Fruit fly (Drosophila melanogaster) whole organism, embryonic: ENCODE results near the gene CG15570.
A peak's percentile ranks its signal among the peaks of the same experiment; 100 is the strongest.

Experiments
- Abd-B ChIP-seq: fragments of 200-800 bp; sonication (Bioruptor generic); optimal IDR thresholded peaks from 2 replicates; lab custom pipeline; 2018; ENCODE audit warnings: missing biosample characterization, mild to moderate bottlenecking, missing genetic modification characterization, moderate library complexity
- Antp ChIP-seq: fragments of 200-800 bp; sonication (Bioruptor generic); optimal IDR thresholded peaks from 3 replicates; lab custom pipeline; 2016; ENCODE audit warnings: missing biosample characterization, missing genetic modification characterization
- BEAF-32 ChIP-seq: fragments of 200-800 bp; sonication (Bioruptor generic); optimal IDR thresholded peaks from 3 replicates; lab custom pipeline; 2017; ENCODE audit warnings: missing biosample characterization, missing genetic modification characterization, mild to moderate bottlenecking, moderate library complexity, missing genetic modification reagents
- Blimp-1 ChIP-seq: fragments of 200-800 bp; sonication (Bioruptor generic); optimal IDR thresholded peaks from 3 replicates; lab custom pipeline; 2018; ENCODE audit warnings: missing biosample characterization, missing genetic modification characterization, mild to moderate bottlenecking, moderate library complexity, missing genetic modification reagents
- CG11093 ChIP-seq: fragments of 200-800 bp; sonication (Bioruptor generic); IDR thresholded peaks from 3 replicates; pipeline ENCODE4 v1.3.6; 2022; ENCODE audit warnings: missing biosample characterization, missing genetic modification characterization
- CG1792 ChIP-seq: fragments of 200-800 bp; sonication (Bioruptor generic); optimal IDR thresholded peaks from 2 replicates; lab custom pipeline; 2016; ENCODE audit warnings: missing biosample characterization, missing genetic modification characterization
- CG18619 ChIP-seq: fragments of 200-800 bp; sonication (Bioruptor generic); optimal IDR thresholded peaks from 3 replicates; lab custom pipeline; 2017; ENCODE audit warnings: missing biosample characterization, mild to moderate bottlenecking, missing genetic modification characterization
- CG18764 ChIP-seq: fragments of 200-800 bp; sonication (Bioruptor generic); optimal IDR thresholded peaks from 3 replicates; lab custom pipeline; 2016; ENCODE audit warnings: missing biosample characterization, missing genetic modification characterization
- CG32767 ChIP-seq: fragments of 200-800 bp; sonication (Bioruptor generic); IDR thresholded peaks from 2 replicates; pipeline ENCODE4 v1.3.6; 2022; ENCODE audit warnings: missing biosample characterization, missing genetic modification characterization
- CG4617 ChIP-seq: fragments of 200-800 bp; sonication (Bioruptor generic); optimal IDR thresholded peaks from 3 replicates; lab custom pipeline; 2016; ENCODE audit warnings: missing biosample characterization, missing genetic modification characterization, borderline replicate concordance
- CG4854 ChIP-seq: fragments of 200-800 bp; sonication (Bioruptor generic); optimal IDR thresholded peaks from 2 replicates; lab custom pipeline; 2016; ENCODE audit warnings: missing biosample characterization, missing genetic modification characterization, inconsistent platforms
- CG5180 ChIP-seq: fragments of 200-800 bp; sonication (Bioruptor generic); optimal IDR thresholded peaks from 3 replicates; lab custom pipeline; 2017; ENCODE audit warnings: missing biosample characterization, missing genetic modification characterization, mild to moderate bottlenecking, moderate library complexity, missing genetic modification reagents
- Dek ChIP-seq: fragments of 200-800 bp; sonication (Bioruptor generic); optimal IDR thresholded peaks from 3 replicates; lab custom pipeline; 2019; ENCODE audit warnings: missing biosample characterization, mild to moderate bottlenecking, missing genetic modification characterization, moderate library complexity
- Doc3 ChIP-seq: fragments of 200-800 bp; sonication (Bioruptor generic); IDR thresholded peaks from 3 replicates; pipeline ENCODE4 v1.3.6; 2022; ENCODE audit warnings: missing biosample characterization, missing genetic modification characterization; ENCODE audit not compliant: partially characterized antibody
- Fer1 ChIP-seq: fragments of 200-800 bp; sonication (Bioruptor generic); optimal IDR thresholded peaks from 2 replicates; lab custom pipeline; 2017; ENCODE audit warnings: missing biosample characterization, mild to moderate bottlenecking, missing genetic modification characterization
- HLH54F ChIP-seq: fragments of 200-800 bp; sonication (Bioruptor generic); optimal IDR thresholded peaks from 3 replicates; lab custom pipeline; 2016; ENCODE audit warnings: missing biosample characterization, missing genetic modification characterization
- Hmr ChIP-seq: fragments of 200-800 bp; sonication (Bioruptor generic); optimal IDR thresholded peaks from 3 replicates; lab custom pipeline; 2017; ENCODE audit warnings: mild to moderate bottlenecking, missing biosample characterization, missing genetic modification reagents, missing genetic modification characterization
- Hmx ChIP-seq: fragments of 200-800 bp; sonication (Bioruptor generic); optimal IDR thresholded peaks from 2 replicates; lab custom pipeline; 2016; ENCODE audit warnings: missing biosample characterization, missing genetic modification characterization
- Hr39 ChIP-seq: fragments of >200 bp; optimal IDR thresholded peaks from 2 replicates; lab custom pipeline; 2017
- MBD-R2 ChIP-seq: fragments of 200-800 bp; sonication (Bioruptor generic); IDR thresholded peaks from 2 replicates; pipeline ENCODE4 v1.3.6; 2022; ENCODE audit warnings: missing biosample characterization, missing genetic modification characterization
- Mes4 ChIP-seq: fragments of 200-800 bp; sonication (Bioruptor generic); optimal IDR thresholded peaks from 2 replicates; lab custom pipeline; 2016; ENCODE audit warnings: missing biosample characterization, missing genetic modification characterization
- NC2β ChIP-seq: fragments of 200-800 bp; sonication (Bioruptor generic); optimal IDR thresholded peaks from 2 replicates; lab custom pipeline; 2016; ENCODE audit warnings: missing biosample characterization, missing genetic modification characterization
- Nf-YA ChIP-seq: fragments of 200-800 bp; sonication (Bioruptor generic); IDR thresholded peaks from 2 replicates; pipeline ENCODE4 v1.3.6; 2022; ENCODE audit warnings: missing biosample characterization, missing genetic modification characterization
- Xrp1 ChIP-seq: fragments of 200-800 bp; sonication (Bioruptor generic); IDR thresholded peaks from 2 replicates; pipeline ENCODE4 v1.3.6; 2022; ENCODE audit warnings: missing biosample characterization, missing genetic modification characterization
- ara ChIP-seq: fragments of 200-800 bp; sonication (Bioruptor generic); IDR thresholded peaks from 2 replicates; pipeline ENCODE4 v1.3.6; 2022; ENCODE audit warnings: missing biosample characterization, missing genetic modification characterization
- ase ChIP-seq: fragments of 200-800 bp; sonication (Bioruptor generic); IDR thresholded peaks from 3 replicates; pipeline ENCODE4 v1.3.6; 2022; ENCODE audit warnings: missing biosample characterization, missing genetic modification characterization
- bcd ChIP-seq: fragments of 200-800 bp; sonication (Bioruptor generic); optimal IDR thresholded peaks from 2 replicates; lab custom pipeline; 2017; ENCODE audit warnings: missing biosample characterization, mild to moderate bottlenecking, missing genetic modification characterization
- br ChIP-seq: fragments of >200 bp; optimal IDR thresholded peaks from 2 replicates; lab custom pipeline; 2017
- btn ChIP-seq: fragments of 200-800 bp; sonication (Bioruptor generic); optimal IDR thresholded peaks from 2 replicates; lab custom pipeline; 2016; ENCODE audit warnings: missing biosample characterization, missing genetic modification characterization
- cad ChIP-seq: fragments of >200 bp; optimal IDR thresholded peaks from 2 replicates; lab custom pipeline; 2017; ENCODE audit warnings: missing biosample characterization, missing genetic modification characterization
- cato ChIP-seq: fragments of 200-800 bp; sonication (Bioruptor generic); optimal IDR thresholded peaks from 2 replicates; lab custom pipeline; 2016; ENCODE audit warnings: missing biosample characterization, missing genetic modification characterization, borderline replicate concordance
- corto ChIP-seq: fragments of 200-800 bp; sonication (Bioruptor generic); optimal IDR thresholded peaks from 2 replicates; lab custom pipeline; 2016; ENCODE audit warnings: missing biosample characterization, mild to moderate bottlenecking, missing genetic modification characterization, moderate library complexity
- dan ChIP-seq: fragments of 200-800 bp; sonication (Bioruptor generic); IDR thresholded peaks from 2 replicates; pipeline ENCODE4 v1.3.6; 2022; ENCODE audit warnings: missing biosample characterization, missing genetic modification characterization
- fd3F ChIP-seq: fragments of 200-800 bp; sonication (Bioruptor generic); optimal IDR thresholded peaks from 2 replicates; lab custom pipeline; 2018; ENCODE audit warnings: missing biosample characterization, mild to moderate bottlenecking, missing genetic modification characterization, moderate library complexity
- gem ChIP-seq: fragments of 200-800 bp; sonication (Bioruptor generic); optimal IDR thresholded peaks from 2 replicates; lab custom pipeline; 2019; ENCODE audit warnings: missing biosample characterization, mild to moderate bottlenecking, missing genetic modification characterization, moderate library complexity
- hb ChIP-seq: fragments of 200-800 bp; sonication (Bioruptor generic); IDR thresholded peaks from 3 replicates; pipeline ENCODE4 v1.3.6; 2022; ENCODE audit warnings: missing biosample characterization, missing genetic modification characterization; ENCODE audit not compliant: partially characterized antibody
- hth ChIP-seq: fragments of >200 bp; optimal IDR thresholded peaks from 2 replicates; lab custom pipeline; 2017; ENCODE audit warnings: inconsistent platforms
- insv ChIP-seq, 2 experiments: fragments of 200-800 bp; sonication (Bioruptor generic); optimal IDR thresholded peaks; 3 replicates each; lab custom pipeline; 2016 to 2018; ENCODE audit warnings: missing biosample characterization in 2 of 2, missing genetic modification characterization in 2 of 2
- inv ChIP-seq: fragments of 200-800 bp; sonication (Bioruptor generic); IDR thresholded peaks from 2 replicates; pipeline ENCODE4 v1.3.6; 2022; ENCODE audit warnings: missing biosample characterization, missing genetic modification characterization; ENCODE audit not compliant: partially characterized antibody
- kah ChIP-seq: fragments of 200-800 bp; sonication (Bioruptor generic); optimal IDR thresholded peaks from 2 replicates; lab custom pipeline; 2018; ENCODE audit warnings: missing biosample characterization, mild to moderate bottlenecking, missing genetic modification characterization
- lbe ChIP-seq: fragments of 200-800 bp; sonication (Bioruptor generic); optimal IDR thresholded peaks from 2 replicates; lab custom pipeline; 2016; ENCODE audit warnings: missing biosample characterization, mild to moderate bottlenecking, missing genetic modification characterization
- lilli ChIP-seq: fragments of 200-800 bp; sonication (Bioruptor generic); optimal IDR thresholded peaks from 3 replicates; lab custom pipeline; 2016; ENCODE audit warnings: missing biosample characterization, missing genetic modification characterization
- lmd ChIP-seq: fragments of 200-800 bp; sonication (Bioruptor generic); IDR thresholded peaks from 2 replicates; pipeline ENCODE4 v1.3.6; 2022; ENCODE audit warnings: missing biosample characterization, missing genetic modification characterization
- mirr ChIP-seq: fragments of 200-800 bp; sonication (Bioruptor generic); optimal IDR thresholded peaks from 3 replicates; lab custom pipeline; 2018; ENCODE audit warnings: missing biosample characterization, mild to moderate bottlenecking, missing genetic modification characterization
- nau ChIP-seq: fragments of 200-800 bp; sonication (Bioruptor generic); optimal IDR thresholded peaks from 3 replicates; lab custom pipeline; 2017; ENCODE audit warnings: missing biosample characterization, mild to moderate bottlenecking, missing genetic modification characterization, missing genetic modification reagents
- nom ChIP-seq: fragments of 200-800 bp; sonication (Bioruptor generic); optimal IDR thresholded peaks from 2 replicates; lab custom pipeline; 2017; ENCODE audit warnings: missing biosample characterization, missing genetic modification characterization, mild to moderate bottlenecking, moderate library complexity, missing genetic modification reagents
- pho ChIP-seq: fragments of 200-800 bp; sonication (Bioruptor generic); optimal IDR thresholded peaks from 2 replicates; lab custom pipeline; 2016; ENCODE audit warnings: missing biosample characterization, missing genetic modification characterization
- sna ChIP-seq: fragments of 200-800 bp; sonication (Bioruptor generic); IDR thresholded peaks from 2 replicates; pipeline ENCODE4 v1.3.6; 2022; ENCODE audit warnings: missing biosample characterization, missing genetic modification characterization; ENCODE audit not compliant: partially characterized antibody
- tin ChIP-seq: fragments of 200-800 bp; sonication (Bioruptor generic); optimal IDR thresholded peaks from 3 replicates; lab custom pipeline; 2016; ENCODE audit warnings: missing biosample characterization, missing genetic modification characterization
- tio ChIP-seq: fragments of 200-800 bp; sonication (Bioruptor generic); optimal IDR thresholded peaks from 2 replicates; lab custom pipeline; 2017; ENCODE audit warnings: missing biosample characterization, missing genetic modification characterization, inconsistent platforms
- tll ChIP-seq, 2 experiments: fragments of 200-800 bp in 1 of 2; fragments of >200 bp in 1 of 2; sonication (Bioruptor generic) in 1 of 2; optimal IDR thresholded peaks; 2 replicates each; lab custom pipeline; 2017 to 2019; ENCODE audit warnings: missing biosample characterization in 2 of 2, missing genetic modification characterization in 2 of 2, mild to moderate bottlenecking in 1 of 2, moderate library complexity in 1 of 2
- vnd ChIP-seq: fragments of 200-800 bp; sonication (Bioruptor generic); IDR thresholded peaks from 3 replicates; pipeline ENCODE4 v1.3.6; 2022; ENCODE audit warnings: missing biosample characterization, missing genetic modification characterization; ENCODE audit not compliant: partially characterized antibody

Gene CG15570

dm6 chrX:4197463-4197862 is 20.5 kb upstream of the CG15570 start (continued):
- TF ChIP-seq dan (GFP tag; lab: Robert Waterston, UW) (no peak), Xrp1 (peak; percentile 59), MBD-R2 (no peak), Abd-B (GFP tag; lab: Kevin White, UChicago) (no peak), fd3F (GFP tag; lab: Kevin White, UChicago) (no peak), ara (peak; percentile 44; the same call in 1 of the 2 replicates), CG32767 (GFP tag; lab: Robert Waterston, UW) (0 out of 2 replicates have a peak, but pooled peaks have one; percentile 47), CG4854 (GFP tag; lab: Kevin White, UChicago) (no peak), btn (GFP tag; lab: Kevin White, UChicago) (no peak), Hmx (GFP tag; lab: Kevin White, UChicago) (no peak), BEAF-32 (GFP tag; lab: Kevin White, UChicago) (no peak), CG4617 (GFP tag; lab: Kevin White, UChicago) (no peak), tio (no peak), br (lab: Kevin White, UChicago) (no peak), CG11093 (no peak), cato (GFP tag; lab: Kevin White, UChicago) (no peak), mirr (no peak), hb (no peak), nom (GFP tag; lab: Kevin White, UChicago) (peak; percentile 43), gem (tag; lab: Kevin White, UChicago) (peak; percentile 41), Mes4 (GFP tag; lab: Kevin White, UChicago) (no peak), CG18764 (GFP tag; lab: Kevin White, UChicago) (no peak), ase (GFP tag; lab: Robert Waterston, UW) (no peak), pho (no peak), Hmr (GFP tag; lab: Kevin White, UChicago) (no peak), vnd (GFP tag; lab: Robert Waterston, UW) (no peak), lmd (peak; percentile 31; the same call in 1 of the 2 replicates), Hr39 (lab: Kevin White, UChicago) (no peak), Blimp-1 (GFP tag; lab: Kevin White, UChicago) (peak; percentile 47), NC2β (no peak), Dek (tag; lab: Kevin White, UChicago) (no peak), CG1792 (no peak), corto (GFP tag; lab: Kevin White, UChicago) (no peak), tll (GFP tag; optimal IDR thresholded peaks at IDR 0.05; lab: Kevin White, UChicago) (no peak), bcd (GFP tag; lab: Kevin White, UChicago) (no peak), hth (lab: Kevin White, UChicago) (no peak), insv (GFP tag; optimal IDR thresholded peaks at IDR 0.05; lab: Kevin White, UChicago) (no peak), kah (GFP tag; lab: Kevin White, UChicago) (no peak), inv (GFP tag; lab: Robert Waterston, UW) (no peak), Doc3 (GFP tag; lab: Robert Waterston, UW) (no peak), Fer1 (GFP tag; lab: Kevin White, UChicago) (no peak), Antp (GFP tag; lab: Kevin White, UChicago) (no peak), sna (GFP tag; lab: Robert Waterston, UW) (no peak), nau (GFP tag; lab: Kevin White, UChicago) (no peak), HLH54F (GFP tag; lab: Kevin White, UChicago) (no peak), lilli (no peak), cad (no peak), CG18619 (GFP tag; lab: Kevin White, UChicago) (no peak), tin (GFP tag; lab: Kevin White, UChicago) (peak; percentile 36), Nf-YA (GFP tag; lab: Robert Waterston, UW) (no peak), lbe (GFP tag; lab: Kevin White, UChicago) (no peak), CG5180 (GFP tag; lab: Kevin White, UChicago) (no peak)
